Fruit fly (Drosophila melanogaster) whole organism: ENCODE data around the gene sowah.

Experiments used
- psq ChIP-seq: fragments of >200 bp; optimal IDR thresholded peaks from 2 replicates; lab custom pipeline; 2017
- usp ChIP-seq: fragments of >200 bp; optimal IDR thresholded peaks from 2 replicates; lab custom pipeline; 2017; ENCODE audit warnings: missing biosample characterization, missing genetic modification characterization, mixed read lengths

- TF ChIP-seq usp (GFP tag; lab: Kevin White, UChicago) = no peak
- TF ChIP-seq psq (lab: Kevin White, UChicago) = no peak
These were observed 6.9 kb downstream of the sowah start for dm6 chr3L:12565422-12565821.
